Worm (Caenorhabditis elegans) whole organism, L4/young adult: ENCODE data around the gene F42C5.5.
"Not testable (repeated sequence)": the region's sequence is repeated elsewhere in the genome, so short reads cannot be mapped to it uniquely, and the experiment has no call there.

Experiments used
- W03F9.2 ChIP-seq: fragments of 150-350 bp; optimal IDR thresholded peaks from 2 replicates; lab custom pipeline; 2014; ENCODE audit warnings: missing biosample characterization, missing genetic modification characterization
- dao-5 ChIP-seq: sonication (generic microtip); optimal IDR thresholded peaks from 2 replicates; lab custom pipeline; 2016; ENCODE audit warnings: missing genotype, missing genetic modification characterization, moderate library complexity, missing compliant biosample characterization
- him-1 ChIP-seq: sonication (generic microtip); optimal IDR thresholded peaks from 2 replicates; lab custom pipeline; 2016; ENCODE audit warnings: missing genotype, missing genetic modification reagents, missing genetic modification characterization, missing compliant biosample characterization

The F42C5.5 gene

ce11 chrIV:7287474-7287873, 6.5 kb downstream of the F42C5.5 start, which contains the start of gene F42C5.3:
F42C5.3 (minus strand) TSS chrIV:7287574.
- TF ChIP-seq W03F9.2 (tag; lab: Kevin White, UChicago) (no peak), him-1 (tag; lab: Kevin White, UChicago) (no peak), dao-5 (tag; lab: Kevin White, UChicago) (no peak)

- TF ChIP-seq dao-5 (tag; lab: Kevin White, UChicago) (no peak), W03F9.2 (tag; lab: Kevin White, UChicago) (no peak), him-1 (tag; lab: Kevin White, UChicago) (no peak)
These were observed 8.2 kb downstream of the F42C5.5 start, which contains the start of gene C06E4.8 for ce11 chrIV:7285839-7286238. C06E4.8 (minus strand) TSS chrIV:7285875.

- TF ChIP-seq dao-5 (tag; lab: Kevin White, UChicago) (no peak), him-1 (tag; lab: Kevin White, UChicago) (no peak), W03F9.2 (tag; lab: Kevin White, UChicago) (no peak)
These were observed 11.1 kb downstream of the F42C5.5 start, which contains the start of gene C06E4.1 for ce11 chrIV:7282957-7283356. C06E4.1 (plus strand) TSS chrIV:7283257.

ce11 chrIV:7276661-7277060, 17.4 kb downstream of the F42C5.5 start, which contains the start of gene C06E4.2:
C06E4.2 (plus strand) TSS chrIV:7276961.
- TF ChIP-seq him-1 (tag; lab: Kevin White, UChicago) = no peak
- TF ChIP-seq dao-5 (tag; lab: Kevin White, UChicago) = no peak
- no peak for TF ChIP-seq W03F9.2 (tag; lab: Kevin White, UChicago)

- TF ChIP-seq dao-5 (tag; lab: Kevin White, UChicago) (no peak), W03F9.2 (tag; lab: Kevin White, UChicago) (no peak), him-1 (tag; lab: Kevin White, UChicago) (no peak)
These were observed 19.0 kb downstream of the F42C5.5 start for ce11 chrIV:7274969-7275548.

ce11 chrIV:7263137-7263536, 30.9 kb downstream of the F42C5.5 start, which contains the start of gene glb-2:
glb-2 (minus strand) TSS chrIV:7263237.
- TF ChIP-seq dao-5 (tag; lab: Kevin White, UChicago) (no peak), W03F9.2 (tag; lab: Kevin White, UChicago) (no peak), him-1 (tag; lab: Kevin White, UChicago) (no peak)

ce11 chrIV:7260587-7260986, 33.4 kb downstream of the F42C5.5 start, which contains the start of gene C06E4.3:
C06E4.3 (plus strand) TSS chrIV:7260875.
- no peak for TF ChIP-seq W03F9.2 (tag; lab: Kevin White, UChicago)
- no peak for TF ChIP-seq dao-5 (tag; lab: Kevin White, UChicago)
- TF ChIP-seq him-1 (tag; lab: Kevin White, UChicago) = no peak

ce11 chrIV:7258253-7258652, 35.8 kb downstream of the F42C5.5 start, which contains the start of gene C06E4.6:
C06E4.6 (minus strand) TSS chrIV:7258303.
- TF ChIP-seq dao-5 (tag; lab: Kevin White, UChicago) (no peak), him-1 (tag; lab: Kevin White, UChicago) (no peak), W03F9.2 (tag; lab: Kevin White, UChicago) (no peak)

- not testable (repeated sequence) for TF ChIP-seq dao-5, W03F9.2, him-1 (tag; lab: Kevin White, UChicago)
These were observed 39.3 kb downstream of the F42C5.5 start, which contains the start of gene C06E4.5 for ce11 chrIV:7254690-7255089. C06E4.5 (plus strand) TSS chrIV:7254990.

- TF ChIP-seq him-1 (tag; lab: Kevin White, UChicago) (no peak), W03F9.2 (tag; lab: Kevin White, UChicago) (no peak), dao-5 (tag; lab: Kevin White, UChicago) (no peak)
These were observed 40.8 kb downstream of the F42C5.5 start for ce11 chrIV:7253271-7253670.

- TF ChIP-seq W03F9.2 (tag; lab: Kevin White, UChicago) = no peak
- TF ChIP-seq him-1 (tag; lab: Kevin White, UChicago) = no peak
- no peak for TF ChIP-seq dao-5 (tag; lab: Kevin White, UChicago)
These were observed 43.9 kb downstream of the F42C5.5 start, which contains the start of gene D2024.18 for ce11 chrIV:7250158-7250557. D2024.18 (plus strand) TSS chrIV:7250458.

ce11 chrIV:7247243-7247642, 46.8 kb downstream of the F42C5.5 start, which contains the start of gene D2024.1:
D2024.1 (plus strand) TSS chrIV:7247543.
- TF ChIP-seq him-1, dao-5, W03F9.2 (tag; lab: Kevin White, UChicago): not testable (repeated sequence)

- TF ChIP-seq him-1 (tag; lab: Kevin White, UChicago) (no peak), dao-5 (tag; lab: Kevin White, UChicago) (no peak), W03F9.2 (tag; lab: Kevin White, UChicago) (no peak)
These were observed 47.5 kb downstream of the F42C5.5 start, which contains the start of gene col-114 for ce11 chrIV:7246553-7246952. col-114 (minus strand) TSS chrIV:7246653.
